Fruit fly (Drosophila melanogaster): ENCODE data around the gene msl-1.

msl-1 gene

DNA sequence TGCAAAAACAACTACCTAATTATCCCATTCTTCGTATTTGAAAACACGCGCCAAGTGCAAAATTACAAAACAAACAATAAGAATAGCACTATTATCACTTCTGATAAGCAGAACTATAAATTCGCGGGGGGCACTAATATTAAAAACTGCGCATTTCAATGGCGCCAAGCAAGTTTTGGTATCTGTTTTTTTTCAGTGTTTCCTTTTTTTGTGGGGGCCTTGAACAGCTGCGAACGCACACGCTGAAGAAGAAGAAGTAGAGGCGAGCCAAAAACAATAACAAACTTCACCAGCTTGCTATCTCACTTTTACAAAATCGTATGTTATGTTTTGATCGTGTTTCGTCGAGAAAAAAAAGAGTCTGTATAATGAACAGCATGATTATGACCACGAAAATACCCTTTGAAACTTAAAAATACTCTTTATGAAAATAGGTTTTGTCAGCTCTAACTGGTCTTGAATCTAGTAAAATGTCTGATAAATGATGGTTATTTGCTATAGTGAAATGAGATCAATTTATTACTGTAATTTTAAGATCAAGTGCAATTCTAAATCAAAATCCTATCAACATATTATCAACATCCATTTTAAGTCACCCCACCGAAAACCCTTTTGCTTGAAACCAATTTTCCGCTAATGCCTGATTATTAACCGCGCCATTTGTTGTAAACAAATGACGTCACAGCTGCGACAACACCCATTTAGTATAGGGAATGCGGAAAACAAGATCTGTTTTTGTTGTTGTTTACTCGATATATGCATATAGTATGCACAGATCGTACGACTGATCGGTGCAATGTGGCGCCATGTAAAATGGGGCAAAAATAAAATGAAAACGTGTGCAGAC is 5.5 kb upstream of the msl-1 start (continued):
- TF ChIP-seq CG1602 (GFP tag; optimal IDR thresholded peaks at IDR 0.05), result peak; percentile 39
- TF ChIP-seq CG10959 (GFP tag; IDR thresholded peaks at IDR 0.05), result peak; percentile 31; the same call in 1 of the 2 replicates
- TF ChIP-seq z (GFP tag; IDR thresholded peaks at IDR 0.05), result no peak
- no peak for TF ChIP-seq CG31365 (tag; optimal IDR thresholded peaks at IDR 0.05)
- peak; percentile 58 for TF ChIP-seq Bteb2 (GFP tag; optimal IDR thresholded peaks at IDR 0.05)
- TF ChIP-seq CG13296 (GFP tag; optimal IDR thresholded peaks at IDR 0.05), result peak; percentile 72
- peak; percentile 52 for TF ChIP-seq Rx (GFP tag; IDR thresholded peaks at IDR 0.05)
- peak; percentile 74 for TF ChIP-seq mirr (GFP tag; optimal IDR thresholded peaks at IDR 0.05)
- peak; percentile 63 for TF ChIP-seq Ptx1 (GFP tag; IDR thresholded peaks at IDR 0.05)
- TF ChIP-seq Opbp (GFP tag; IDR thresholded peaks at IDR 0.05; ENCODE audit: partially characterized antibody), result no peak
- peak; percentile 51 for TF ChIP-seq CG11723 (GFP tag; optimal IDR thresholded peaks at IDR 0.05)
- TF ChIP-seq ci (GFP tag; IDR thresholded peaks at IDR 0.05), result peak; percentile 85
- peak; percentile 17 for TF ChIP-seq CG4617 (GFP tag; optimal IDR thresholded peaks at IDR 0.05; ENCODE audit: borderline replicate concordance)
- peak; percentile 28 for TF ChIP-seq Sox100B (GFP tag; optimal IDR thresholded peaks at IDR 0.05)
- peak; percentile 18 for TF ChIP-seq CG4282 (GFP tag; optimal IDR thresholded peaks at IDR 0.05)
- no peak for TF ChIP-seq hbn (GFP tag; IDR thresholded peaks at IDR 0.05; ENCODE audit: partially characterized antibody)
- TF ChIP-seq CG12155 (GFP tag; optimal IDR thresholded peaks at IDR 0.05), result peak; percentile 57
- peak; percentile 67 for TF ChIP-seq tgo (GFP tag; IDR thresholded peaks at IDR 0.05)
- peak; percentile 66 for TF ChIP-seq dm (GFP tag; optimal IDR thresholded peaks at IDR 0.05)
- peak; percentile 53 for TF ChIP-seq HLH54F (GFP tag; optimal IDR thresholded peaks at IDR 0.05)
- TF ChIP-seq CkIIα-i1 (GFP tag; IDR thresholded peaks at IDR 0.05), result no peak
- TF ChIP-seq seq (GFP tag; IDR thresholded peaks at IDR 0.05), result peak; percentile 55; the same call in 1 of the 2 replicates
- peak; percentile 10 for TF ChIP-seq Hand (GFP tag; optimal IDR thresholded peaks at IDR 0.05)
- TF ChIP-seq Bdp1 (GFP tag; optimal IDR thresholded peaks at IDR 0.05), result no peak
- no peak for TF ChIP-seq klu (GFP tag; IDR thresholded peaks at IDR 0.05)
- no peak for TF ChIP-seq CG13287 (GFP tag; IDR thresholded peaks at IDR 0.05; ENCODE audit: partially characterized antibody)
- TF ChIP-seq disco-r (GFP tag; optimal IDR thresholded peaks at IDR 0.05), result peak; percentile 3
- TF ChIP-seq CG13123 (GFP tag; optimal IDR thresholded peaks at IDR 0.05), result peak; percentile 48
- TF ChIP-seq gem (tag; optimal IDR thresholded peaks at IDR 0.05), result peak; percentile 65
- TF ChIP-seq nmo (GFP tag; optimal IDR thresholded peaks at IDR 0.05), result peak; percentile 9
- no peak for TF ChIP-seq fru (optimal IDR thresholded peaks at IDR 0.05)
- TF ChIP-seq CG34376 (GFP tag; optimal IDR thresholded peaks at IDR 0.05), result peak; percentile 69
- peak; percentile 59; the same call in 1 of the 3 replicates for TF ChIP-seq zfh1 (GFP tag; IDR thresholded peaks at IDR 0.05)
- TF ChIP-seq pnt (GFP tag; optimal IDR thresholded peaks at IDR 0.05), result peak; percentile 38
- peak; percentile 14 for TF ChIP-seq Mes4 (GFP tag; optimal IDR thresholded peaks at IDR 0.05)
- 0 out of 3 replicates have a peak, but pooled peaks have one; percentile 47 for TF ChIP-seq ken (GFP tag; IDR thresholded peaks at IDR 0.05)
- 0 out of 2 replicates have a peak, but pooled peaks have one; percentile 16 for TF ChIP-seq gsb (GFP tag; IDR thresholded peaks at IDR 0.05)
- TF ChIP-seq HLH3B (GFP tag; IDR thresholded peaks at IDR 0.05), result peak; percentile 52; the same call in 1 of the 2 replicates
- TF ChIP-seq crol (GFP tag; IDR thresholded peaks at IDR 0.05), result no peak
- no peak; the same call in 1 of the 2 replicates for TF ChIP-seq Adf1 (GFP tag; IDR thresholded peaks at IDR 0.05)
- TF ChIP-seq wek (GFP tag; optimal IDR thresholded peaks at IDR 0.05), result no peak
- TF ChIP-seq ranshi (GFP tag; IDR thresholded peaks at IDR 0.05), result peak; percentile 73
- TF ChIP-seq CG6654 (GFP tag; optimal IDR thresholded peaks at IDR 0.05), result no peak
- TF ChIP-seq CG15011 (GFP tag; optimal IDR thresholded peaks at IDR 0.05), result no peak
- peak; percentile 20 for TF ChIP-seq B-H1 (GFP tag; IDR thresholded peaks at IDR 0.05)
- TF ChIP-seq CG17612 (GFP tag; IDR thresholded peaks at IDR 0.05), result 0 out of 2 replicates have a peak, but pooled peaks have one; percentile 12
- no peak for TF ChIP-seq Atf-2 (GFP tag; optimal IDR thresholded peaks at IDR 0.05)
- no peak for TF ChIP-seq kah (GFP tag; optimal IDR thresholded peaks at IDR 0.05)
- peak; percentile 53 for TF ChIP-seq so (GFP tag; IDR thresholded peaks at IDR 0.05)
- TF ChIP-seq CG18599 (GFP tag; optimal IDR thresholded peaks at IDR 0.05), result peak; percentile 71
